Worm (Caenorhabditis elegans) whole organism, L1 larva: ENCODE results near the gene T11G6.5.

Source experiments
- C04F5.9 ChIP-seq: sonication (generic microtip); optimal IDR thresholded peaks from 2 replicates; lab custom pipeline; 2016; ENCODE audit warnings: missing genetic modification characterization, missing compliant biosample characterization
- C34B4.2 ChIP-seq: sonication (generic microtip); optimal IDR thresholded peaks from 2 replicates; lab custom pipeline; 2017; ENCODE audit warnings: mild to moderate bottlenecking, missing genetic modification characterization, missing compliant biosample characterization
- alr-1 ChIP-seq: fragments of 200-800 bp; sonication (Bioruptor generic); optimal IDR thresholded peaks from 2 replicates; lab custom pipeline; 2018; ENCODE audit warnings: borderline replicate concordance, mild to moderate bottlenecking, missing genetic modification characterization, missing compliant biosample characterization
- blmp-1 ChIP-seq: fragments of 150-350 bp; optimal IDR thresholded peaks from 2 replicates; lab custom pipeline; 2014; ENCODE audit warnings: missing biosample characterization, missing genetic modification characterization
- ceh-88 ChIP-seq: fragments of 200-800 bp; sonication (Bioruptor generic); IDR thresholded peaks from 2 replicates; pipeline ENCODE4 v1.3.6; 2022; ENCODE audit warnings: missing genetic modification characterization, missing compliant biosample characterization
- ceh-90 ChIP-seq: sonication (generic microtip); optimal IDR thresholded peaks from 2 replicates; lab custom pipeline; 2016; ENCODE audit warnings: missing genetic modification characterization, missing compliant biosample characterization
- efl-1 ChIP-seq, 4 experiments: fragments of 150-350 bp; optimal IDR thresholded peaks in 3 of 4; peaks in 1 of 4; 1 replicate in 1 of 4; 2 replicates in 3 of 4; lab custom pipeline; 2014; ENCODE audit warnings: missing biosample characterization in 2 of 4, missing genetic modification characterization in 2 of 4, missing genetic modification reagents in 2 of 4
- efl-3 ChIP-seq: fragments of 200-800 bp; sonication (Bioruptor generic); optimal IDR thresholded peaks from 2 replicates; lab custom pipeline; 2018; ENCODE audit warnings: mild to moderate bottlenecking, missing genetic modification characterization, missing compliant biosample characterization
- egl-27 ChIP-seq, 2 experiments: fragments of 150-350 bp in 1 of 2; sonication (generic microtip); optimal IDR thresholded peaks; 3 replicates each; lab custom pipeline; 2017 to 2018; ENCODE audit warnings: missing biosample characterization in 2 of 2, missing genetic modification characterization in 2 of 2, missing genetic modification reagents in 2 of 2
- hlh-4 ChIP-seq: sonication (generic microtip); optimal IDR thresholded peaks from 2 replicates; lab custom pipeline; 2016; ENCODE audit warnings: mild to moderate bottlenecking, missing genetic modification characterization, missing compliant biosample characterization
- isw-1 ChIP-seq: fragments of 200-800 bp; sonication (Bioruptor generic); IDR thresholded peaks from 2 replicates; pipeline ENCODE4 v1.3.6; 2022; ENCODE audit warnings: missing genetic modification characterization, missing compliant biosample characterization
- lin-13 ChIP-seq: fragments of 150-350 bp; optimal IDR thresholded peaks from 2 replicates; lab custom pipeline; 2014; ENCODE audit warnings: missing biosample characterization, missing genetic modification reagents, missing genetic modification characterization
- lin-15B ChIP-seq: fragments of 150-350 bp; sonication (generic microtip); optimal IDR thresholded peaks from 3 replicates; lab custom pipeline; 2014; ENCODE audit warnings: missing biosample characterization, missing genetic modification characterization
- lir-3 ChIP-seq: sonication (generic microtip); optimal IDR thresholded peaks from 2 replicates; lab custom pipeline; 2016; ENCODE audit warnings: mild to moderate bottlenecking, missing genetic modification characterization, moderate library complexity, missing compliant biosample characterization; ENCODE audit not compliant: poor library complexity
- mab-9 ChIP-seq: fragments of 200-800 bp; sonication (Bioruptor generic); IDR thresholded peaks from 2 replicates; pipeline ENCODE4 v1.3.6; 2022; ENCODE audit warnings: missing genetic modification reagents, missing genetic modification characterization, missing compliant biosample characterization
- mdl-1 ChIP-seq, 2 experiments: fragments of 150-350 bp; optimal IDR thresholded peaks; 2 replicates each; lab custom pipeline; 2014 to 2017; ENCODE audit warnings: missing biosample characterization in 2 of 2, missing genetic modification characterization in 2 of 2, inconsistent platforms in 1 of 2
- mep-1 ChIP-seq: fragments of 150-350 bp; optimal IDR thresholded peaks from 2 replicates; lab custom pipeline; 2014; ENCODE audit warnings: missing biosample characterization, missing genetic modification characterization
- nhr-11 ChIP-seq: fragments of 150-350 bp; optimal IDR thresholded peaks from 2 replicates; lab custom pipeline; 2014; ENCODE audit warnings: missing biosample characterization, missing genetic modification characterization
- nhr-19 ChIP-seq: fragments of 200-800 bp; sonication (Bioruptor generic); conservative IDR thresholded peaks from 2 replicates; pipeline ENCODE4 v1.3.6; 2022; ENCODE audit warnings: missing genetic modification characterization, missing compliant biosample characterization
- nhr-237 ChIP-seq: fragments of 150-350 bp; optimal IDR thresholded peaks from 2 replicates; lab custom pipeline; 2014; ENCODE audit warnings: missing biosample characterization, missing genetic modification characterization
- nhr-28 ChIP-seq: fragments of 150-350 bp; optimal IDR thresholded peaks from 2 replicates; lab custom pipeline; 2014; ENCODE audit warnings: missing biosample characterization, missing genetic modification characterization
- nhr-47 ChIP-seq: sonication (generic microtip); optimal IDR thresholded peaks from 2 replicates; lab custom pipeline; 2016; ENCODE audit warnings: mild to moderate bottlenecking, missing genetic modification characterization, moderate library complexity, missing compliant biosample characterization
- nhr-71 ChIP-seq: sonication (generic microtip); optimal IDR thresholded peaks from 2 replicates; lab custom pipeline; 2016; ENCODE audit warnings: mild to moderate bottlenecking, missing genetic modification characterization, moderate library complexity, missing compliant biosample characterization
- nhr-85 ChIP-seq: sonication (generic microtip); peaks from one replicate; lab custom pipeline; 2016; ENCODE audit warnings: missing genetic modification characterization, inconsistent platforms, missing compliant biosample characterization
- pag-3 ChIP-seq: sonication (generic microtip); optimal IDR thresholded peaks from 2 replicates; lab custom pipeline; 2017; ENCODE audit warnings: missing genetic modification characterization, mild to moderate bottlenecking, missing compliant biosample characterization, antibody characterized with exemption, borderline replicate concordance; ENCODE audit not compliant: insufficient read depth
- pax-3 ChIP-seq: fragments of 200-800 bp; sonication (Bioruptor generic); optimal IDR thresholded peaks from 2 replicates; lab custom pipeline; 2018; ENCODE audit warnings: mild to moderate bottlenecking, missing genetic modification characterization, moderate library complexity, missing compliant biosample characterization
- pqm-1 ChIP-seq: sonication (generic microtip); optimal IDR thresholded peaks from 3 replicates; lab custom pipeline; 2017; ENCODE audit warnings: missing biosample characterization, missing genetic modification characterization
- skn-1 ChIP-seq: fragments of 150-350 bp; optimal IDR thresholded peaks from 2 replicates; lab custom pipeline; 2014; ENCODE audit warnings: missing biosample characterization, missing genetic modification characterization
- snpc-4 ChIP-seq: fragments of 150-350 bp; optimal IDR thresholded peaks from 2 replicates; lab custom pipeline; 2014; ENCODE audit warnings: missing biosample characterization, missing genetic modification characterization
- snu-23 ChIP-seq: sonication (generic microtip); optimal IDR thresholded peaks from 2 replicates; lab custom pipeline; 2016; ENCODE audit warnings: missing genetic modification characterization, missing compliant biosample characterization
- sox-4 ChIP-seq: sonication (generic microtip); optimal IDR thresholded peaks from 2 replicates; lab custom pipeline; 2016; ENCODE audit warnings: missing genetic modification characterization, missing compliant biosample characterization
- swsn-7 ChIP-seq: sonication (generic microtip); optimal IDR thresholded peaks from 2 replicates; lab custom pipeline; 2016; ENCODE audit warnings: missing genetic modification characterization, missing compliant biosample characterization
- tbx-2 ChIP-seq: sonication (generic microtip); optimal IDR thresholded peaks from 2 replicates; lab custom pipeline; 2016; ENCODE audit warnings: missing genetic modification characterization, missing compliant biosample characterization
- unc-130 ChIP-seq: fragments of 150-350 bp; optimal IDR thresholded peaks from 2 replicates; lab custom pipeline; 2017; ENCODE audit warnings: missing biosample characterization, missing genetic modification characterization, inconsistent platforms
- unc-86 ChIP-seq: sonication (generic microtip); optimal IDR thresholded peaks from 2 replicates; lab custom pipeline; 2016; ENCODE audit warnings: missing genetic modification characterization, missing compliant biosample characterization
- unc-98 ChIP-seq: fragments of 200-800 bp; sonication (Bioruptor generic); IDR thresholded peaks from 2 replicates; pipeline ENCODE4 v1.3.6; 2022; ENCODE audit warnings: missing genetic modification characterization, missing compliant biosample characterization
- xbp-1 ChIP-seq: sonication (generic microtip); optimal IDR thresholded peaks from 2 replicates; lab custom pipeline; 2016; ENCODE audit warnings: missing genetic modification characterization, missing compliant biosample characterization
- zag-1 ChIP-seq: fragments of 150-350 bp; optimal IDR thresholded peaks from 2 replicates; lab custom pipeline; 2014; ENCODE audit warnings: missing biosample characterization, missing genetic modification characterization
- zip-4 ChIP-seq: fragments of 200-800 bp; sonication (Bioruptor generic); optimal IDR thresholded peaks from 2 replicates; lab custom pipeline; 2018; ENCODE audit warnings: mild to moderate bottlenecking, missing genetic modification characterization, moderate library complexity, missing compliant biosample characterization
- ztf-11 ChIP-seq, 2 experiments: sonication (generic microtip); optimal IDR thresholded peaks; 2 replicates each; lab custom pipeline; 2016 to 2017; ENCODE audit warnings: missing genetic modification characterization in 2 of 2, missing biosample characterization in 1 of 2, missing compliant biosample characterization in 1 of 2

Gene T11G6.5

ce11 chrIV:10880264-10880663, 37.7 kb upstream of the T11G6.5 start, which contains the start of gene fipr-15:
Gene fipr-15 (plus strand): TSS chrIV:10880564.
- TF ChIP-seq lin-13 (no peak), sox-4 (no peak), mep-1 (tag; lab: Kevin White, UChicago) (no peak), C34B4.2 (tag; lab: Kevin White, UChicago) (no peak), mab-9 (GFP tag; lab: Robert Waterston, UW) (no peak), hlh-4 (no peak), pqm-1 (tag; lab: Kevin White, UChicago) (no peak), swsn-7 (no peak), ceh-88 (GFP tag; lab: Robert Waterston, UW) (no peak), zag-1 (tag; lab: Kevin White, UChicago) (no peak)

DNA sequence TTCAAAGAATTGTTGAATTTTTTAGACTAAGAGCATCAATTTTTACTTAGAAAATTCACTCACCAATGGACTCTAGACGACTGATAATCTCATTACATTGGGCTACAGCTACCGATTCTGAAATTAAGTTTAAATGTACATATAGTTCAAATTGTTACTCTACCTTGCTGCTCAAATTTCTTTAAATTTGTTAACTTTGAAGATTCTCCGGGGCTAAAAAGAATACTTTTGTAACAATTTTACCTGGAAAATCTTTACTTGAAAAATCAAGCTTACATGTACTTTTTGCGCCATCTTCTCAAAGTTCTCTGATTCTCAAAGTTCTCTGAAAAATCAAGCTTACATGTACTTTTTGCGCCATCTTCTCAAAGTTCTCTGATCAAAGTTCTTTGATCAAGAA, 37.0 kb upstream of the T11G6.5 start, which contains the start of gene sdz-13:
sdz-13 (minus strand) TSS at position 101 of the 400 bp plus-strand sequence.
- TF ChIP-seq lin-15B (tag; lab: Kevin White, UChicago) = no peak
- no peak for TF ChIP-seq ztf-11 (tag; optimal IDR thresholded peaks at IDR 0.05; lab: Kevin White, UChicago)
- TF ChIP-seq efl-1 (optimal IDR thresholded peaks at IDR 0.05; lab: Kevin White, UChicago) = no peak
- no peak for TF ChIP-seq efl-1 (GFP tag; optimal IDR thresholded peaks at IDR 0.05 in 1 of 2; lab: Kevin White, UChicago)
- no peak for TF ChIP-seq nhr-71 (tag; lab: Kevin White, UChicago)
- no peak for TF ChIP-seq alr-1 (tag; lab: Kevin White, UChicago)
- no peak for TF ChIP-seq unc-86 (tag; lab: Kevin White, UChicago)
- TF ChIP-seq pqm-1 (tag; lab: Kevin White, UChicago) = no peak
- TF ChIP-seq nhr-28 = no peak
- TF ChIP-seq xbp-1 (tag; lab: Kevin White, UChicago) = no peak
- TF ChIP-seq skn-1 (tag; lab: Kevin White, UChicago) = no peak
- no peak for TF ChIP-seq mdl-1 (tag; optimal IDR thresholded peaks at IDR 0.05; lab: Kevin White, UChicago)
- no peak for TF ChIP-seq tbx-2 (tag; lab: Kevin White, UChicago)
- TF ChIP-seq snpc-4 (tag; lab: Kevin White, UChicago) = no peak
- no peak for TF ChIP-seq pax-3 (tag; lab: Kevin White, UChicago)
- TF ChIP-seq efl-3 = no peak
- no peak for TF ChIP-seq swsn-7
- TF ChIP-seq zip-4 (GFP tag; lab: Kevin White, UChicago) = no peak
- TF ChIP-seq nhr-11 = no peak
- no peak for TF ChIP-seq unc-98 (GFP tag; lab: Robert Waterston, UW)
- no peak for TF ChIP-seq nhr-47 (tag; lab: Kevin White, UChicago)
- TF ChIP-seq, all 84 proteins: peak for 0

DNA sequence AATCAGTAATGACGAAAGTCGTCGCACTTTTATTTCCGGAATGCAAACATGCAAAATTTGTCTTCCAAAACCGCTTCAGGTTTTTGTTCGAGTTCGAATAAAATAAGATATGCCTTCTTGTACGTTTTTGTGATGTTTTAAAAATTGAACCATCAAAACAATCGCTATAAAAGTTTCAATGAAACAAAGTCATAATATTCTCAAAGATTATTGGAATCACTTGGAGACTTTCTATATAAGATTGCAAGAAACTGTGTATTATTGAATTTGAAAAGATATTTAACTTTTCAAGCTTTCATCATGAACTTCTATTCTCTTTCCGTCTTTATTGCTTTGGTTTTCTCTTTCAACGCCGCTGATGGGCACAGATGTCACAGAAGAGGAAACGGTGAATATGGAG, 34.3 kb upstream of the T11G6.5 start, which contains the start of gene fipr-14:
fipr-14 (plus strand) TSS at position 301 of the 400 bp plus-strand sequence.
- TF ChIP-seq C34B4.2 (tag; lab: Kevin White, UChicago) = no peak
- TF ChIP-seq isw-1 (GFP tag; lab: Robert Waterston, UW) = no peak
- TF ChIP-seq C04F5.9 (tag; lab: Kevin White, UChicago) = no peak
- no peak for TF ChIP-seq unc-130 (tag; lab: Kevin White, UChicago)
- TF ChIP-seq blmp-1 (tag; lab: Kevin White, UChicago) = no peak

- TF ChIP-seq nhr-19 (GFP tag; lab: Robert Waterston, UW) = no peak
- TF ChIP-seq snu-23 (GFP tag; lab: Kevin White, UChicago) = no peak
- TF ChIP-seq nhr-85 = no peak
- TF ChIP-seq lir-3 (tag; lab: Kevin White, UChicago) = no peak
- no peak for TF ChIP-seq unc-98 (GFP tag; lab: Robert Waterston, UW)
- TF ChIP-seq isw-1 (GFP tag; lab: Robert Waterston, UW) = no peak
- no peak for TF ChIP-seq egl-27 (tag; optimal IDR thresholded peaks at IDR 0.05; lab: Kevin White, UChicago)
- no peak for TF ChIP-seq nhr-237
- no peak for TF ChIP-seq mep-1 (tag; lab: Kevin White, UChicago)
- no peak for TF ChIP-seq C34B4.2 (tag; lab: Kevin White, UChicago)
- TF ChIP-seq pag-3 (tag; lab: Kevin White, UChicago) = no peak
- no peak for TF ChIP-seq ceh-90 (tag; lab: Kevin White, UChicago)
Measured at ce11 chrIV:10874527-10874926, 32.0 kb upstream of the T11G6.5 start, which contains the start of gene F13E9.12. Gene F13E9.12 (minus strand): TSS chrIV:10874627.
